Fruit fly (Drosophila melanogaster) whole organism, pupa: Measurements from ENCODE around the gene CG1674.

Experiments
- CG10348 ChIP-seq: fragments of 200-800 bp; sonication (Bioruptor generic); IDR thresholded peaks from 2 replicates; pipeline ENCODE4 v1.3.6; 2022; ENCODE audit warnings: missing biosample characterization, missing genetic modification characterization
- CG12605 ChIP-seq: fragments of 200-800 bp; sonication (Bioruptor generic); IDR thresholded peaks from 2 replicates; pipeline ENCODE4 v1.3.6; 2022; ENCODE audit warnings: missing biosample characterization, missing genetic modification characterization
- CG13204 ChIP-seq: fragments of 200-800 bp; sonication (Bioruptor generic); optimal IDR thresholded peaks from 2 replicates; lab custom pipeline; 2018; ENCODE audit warnings: missing biosample characterization, mild to moderate bottlenecking, missing genetic modification characterization, moderate library complexity
- CG14655 ChIP-seq: fragments of 200-800 bp; sonication (Bioruptor generic); optimal IDR thresholded peaks from 3 replicates; lab custom pipeline; 2017; ENCODE audit warnings: mild to moderate bottlenecking, missing biosample characterization, missing genetic modification reagents, missing genetic modification characterization
- CG15710 ChIP-seq: fragments of 200-800 bp; sonication (Bioruptor generic); optimal IDR thresholded peaks from 2 replicates; lab custom pipeline; 2018; ENCODE audit warnings: missing biosample characterization, mild to moderate bottlenecking, missing genetic modification characterization, moderate library complexity
- CG17806 ChIP-seq: fragments of 200-800 bp; sonication (Bioruptor generic); optimal IDR thresholded peaks from 2 replicates; lab custom pipeline; 2018; ENCODE audit warnings: missing biosample characterization, mild to moderate bottlenecking, missing genetic modification characterization, moderate library complexity
- CG32121 ChIP-seq: fragments of 200-800 bp; sonication (Bioruptor generic); IDR thresholded peaks from 2 replicates; pipeline ENCODE4 v1.3.6; 2022; ENCODE audit warnings: missing biosample characterization, missing genetic modification characterization
- CG34367 ChIP-seq: fragments of 200-800 bp; sonication (Bioruptor generic); optimal IDR thresholded peaks from 2 replicates; lab custom pipeline; 2018; ENCODE audit warnings: missing biosample characterization, mild to moderate bottlenecking, missing genetic modification characterization
- CG4496 ChIP-seq: fragments of 200-800 bp; sonication (Bioruptor generic); IDR thresholded peaks from 3 replicates; pipeline ENCODE4 v1.3.6; 2022; ENCODE audit warnings: missing biosample characterization, missing genetic modification characterization
- CG8159 ChIP-seq: fragments of 200-800 bp; sonication (Bioruptor generic); optimal IDR thresholded peaks from 3 replicates; lab custom pipeline; 2018; ENCODE audit warnings: missing biosample characterization, mild to moderate bottlenecking, missing genetic modification characterization, moderate library complexity
- CG8301 ChIP-seq: fragments of 200-800 bp; sonication (Bioruptor generic); optimal IDR thresholded peaks from 2 replicates; lab custom pipeline; 2018; ENCODE audit warnings: missing biosample characterization, mild to moderate bottlenecking, missing genetic modification characterization
- CG9948 ChIP-seq: fragments of 200-800 bp; sonication (Bioruptor generic); optimal IDR thresholded peaks from 2 replicates; lab custom pipeline; 2018; ENCODE audit warnings: missing biosample characterization, mild to moderate bottlenecking, missing genetic modification characterization, moderate library complexity
- D1 ChIP-seq: fragments of 200-800 bp; sonication (Bioruptor generic); optimal IDR thresholded peaks from 2 replicates; lab custom pipeline; 2018; ENCODE audit warnings: missing biosample characterization, mild to moderate bottlenecking, missing genetic modification characterization, moderate library complexity
- EcR ChIP-seq: fragments of 200-800 bp; sonication (Bioruptor generic); optimal IDR thresholded peaks from 3 replicates; lab custom pipeline; 2019; ENCODE audit warnings: missing biosample characterization, missing genetic modification characterization, mild to moderate bottlenecking, moderate library complexity, missing genetic modification reagents
- Ets98B ChIP-seq: fragments of 200-800 bp; sonication (Bioruptor generic); IDR thresholded peaks from 2 replicates; pipeline ENCODE4 v1.3.6; 2022; ENCODE audit warnings: missing biosample characterization, missing genetic modification characterization
- Pif1A ChIP-seq: fragments of 200-800 bp; sonication (Bioruptor generic); optimal IDR thresholded peaks from 3 replicates; lab custom pipeline; 2016; ENCODE audit warnings: missing biosample characterization, missing genetic modification characterization
- Pif1B ChIP-seq: fragments of 200-800 bp; sonication (Bioruptor generic); optimal IDR thresholded peaks from 3 replicates; lab custom pipeline; 2016; ENCODE audit warnings: missing biosample characterization, missing genetic modification characterization
- Snoo ChIP-seq: fragments of 200-800 bp; sonication (Bioruptor generic); optimal IDR thresholded peaks from 3 replicates; lab custom pipeline; 2017; ENCODE audit warnings: missing biosample characterization, mild to moderate bottlenecking, missing genetic modification characterization, inconsistent platforms
- fd96Ca ChIP-seq: fragments of 200-800 bp; sonication (Bioruptor generic); IDR thresholded peaks from 3 replicates; pipeline ENCODE4 v1.3.6; 2022; ENCODE audit warnings: missing biosample characterization, missing genetic modification characterization
- gl ChIP-seq: fragments of 200-800 bp; sonication (Bioruptor generic); optimal IDR thresholded peaks from 2 replicates; lab custom pipeline; 2018; ENCODE audit warnings: missing biosample characterization, mild to moderate bottlenecking, missing genetic modification characterization
- rn ChIP-seq: fragments of 200-800 bp; sonication (Bioruptor generic); IDR thresholded peaks from 2 replicates; pipeline ENCODE4 v1.3.6; 2022; ENCODE audit warnings: missing biosample characterization, missing genetic modification characterization

CG1674 gene

dm6 chr4:276325-276724, 45.8 kb downstream of the CG1674 start, which contains the start of gene NfI:
TSS of gene NfI (minus strand) at chr4:276369.
- TF ChIP-seq CG34367 (tag; lab: Kevin White, UChicago), result no peak
- TF ChIP-seq CG9948 (tag; lab: Kevin White, UChicago), result no peak
- no peak for TF ChIP-seq CG17806 (tag; lab: Kevin White, UChicago)
- no peak for TF ChIP-seq CG4496 (GFP tag; lab: Robert Waterston, UW)
- TF ChIP-seq Pif1A (GFP tag; lab: Kevin White, UChicago), result no peak
- no peak for TF ChIP-seq fd96Ca
- TF ChIP-seq EcR (GFP tag; lab: Kevin White, UChicago), result no peak
- TF ChIP-seq CG32121 (GFP tag; lab: Robert Waterston, UW), result no peak
- TF ChIP-seq rn (GFP tag; lab: Robert Waterston, UW), result no peak
- TF ChIP-seq gl, result no peak
- no peak for TF ChIP-seq CG8301 (tag; lab: Kevin White, UChicago)
- TF ChIP-seq Snoo, result no peak
- no peak for TF ChIP-seq CG15710 (tag; lab: Kevin White, UChicago)
- TF ChIP-seq D1, result no peak
- TF ChIP-seq Ets98B (GFP tag; lab: Robert Waterston, UW), result no peak
- no peak for TF ChIP-seq Pif1B (GFP tag; lab: Kevin White, UChicago)
- no peak for TF ChIP-seq CG8159 (tag; lab: Kevin White, UChicago)
- TF ChIP-seq CG10348 (GFP tag; lab: Robert Waterston, UW), result no peak
- no peak for TF ChIP-seq CG13204 (GFP tag; lab: Kevin White, UChicago)
- TF ChIP-seq CG12605 (GFP tag; lab: Robert Waterston, UW), result no peak

- no peak for TF ChIP-seq Pif1B (GFP tag; lab: Kevin White, UChicago)
- no peak for TF ChIP-seq CG17806 (tag; lab: Kevin White, UChicago)
- TF ChIP-seq rn (GFP tag; lab: Robert Waterston, UW), result no peak
- TF ChIP-seq CG8301 (tag; lab: Kevin White, UChicago), result no peak
- TF ChIP-seq CG32121 (GFP tag; lab: Robert Waterston, UW), result no peak
- no peak for TF ChIP-seq CG8159 (tag; lab: Kevin White, UChicago)
- no peak for TF ChIP-seq CG14655 (GFP tag; lab: Kevin White, UChicago)
- TF ChIP-seq CG13204 (GFP tag; lab: Kevin White, UChicago), result no peak
- no peak for TF ChIP-seq CG15710 (tag; lab: Kevin White, UChicago)
- TF ChIP-seq fd96Ca, result no peak
- TF ChIP-seq Pif1A (GFP tag; lab: Kevin White, UChicago), result no peak
- TF ChIP-seq CG12605 (GFP tag; lab: Robert Waterston, UW), result no peak
- no peak for TF ChIP-seq EcR (GFP tag; lab: Kevin White, UChicago)
- TF ChIP-seq gl, result no peak
- no peak for TF ChIP-seq Ets98B (GFP tag; lab: Robert Waterston, UW)
These were observed 61.9 kb downstream of the CG1674 start for dm6 chr4:292403-292802.
